Worm (Caenorhabditis elegans) whole organism, late embryonic: ENCODE measurements around the gene Y38H6C.23.

Source experiments
- K09A11.1 ChIP-seq: sonication (generic microtip); optimal IDR thresholded peaks from 2 replicates; lab custom pipeline; 2017; ENCODE audit warnings: antibody characterized with exemption, mild to moderate bottlenecking, missing genetic modification characterization, missing compliant biosample characterization; ENCODE audit not compliant: insufficient read depth
- Y22D7AL.16 ChIP-seq: sonication (generic microtip); optimal IDR thresholded peaks from 2 replicates; lab custom pipeline; 2016; ENCODE audit warnings: missing genetic modification characterization, missing compliant biosample characterization
- dmd-4 ChIP-seq: sonication (generic microtip); optimal IDR thresholded peaks from 2 replicates; lab custom pipeline; 2016; ENCODE audit warnings: borderline replicate concordance, missing genetic modification characterization, missing compliant biosample characterization
- fkh-10 ChIP-seq: fragments of 150-350 bp; optimal IDR thresholded peaks from 2 replicates; lab custom pipeline; 2014; ENCODE audit warnings: missing biosample characterization, missing genetic modification reagents, missing genetic modification characterization

ce11 chrV:20574872-20575271 is 18.7 kb upstream of the Y38H6C.23 start:
- TF ChIP-seq dmd-4 (tag; lab: Kevin White, UChicago) (no peak), K09A11.1 (tag; lab: Kevin White, UChicago) (no peak), fkh-10 (no peak), Y22D7AL.16 (no peak)
